Fruit fly (Drosophila melanogaster) whole organism, pupa: ENCODE data around the gene Rpn11.
A peak's percentile ranks its signal among the peaks of the same experiment; 100 is the strongest.

Source experiments
- CG10348 ChIP-seq: fragments of 200-800 bp; sonication (Bioruptor generic); IDR thresholded peaks from 2 replicates; pipeline ENCODE4 v1.3.6; 2022; ENCODE audit warnings: missing biosample characterization, missing genetic modification characterization
- CG12605 ChIP-seq: fragments of 200-800 bp; sonication (Bioruptor generic); IDR thresholded peaks from 2 replicates; pipeline ENCODE4 v1.3.6; 2022; ENCODE audit warnings: missing biosample characterization, missing genetic modification characterization
- CG13204 ChIP-seq: fragments of 200-800 bp; sonication (Bioruptor generic); optimal IDR thresholded peaks from 2 replicates; lab custom pipeline; 2018; ENCODE audit warnings: missing biosample characterization, mild to moderate bottlenecking, missing genetic modification characterization, moderate library complexity
- CG14655 ChIP-seq: fragments of 200-800 bp; sonication (Bioruptor generic); optimal IDR thresholded peaks from 3 replicates; lab custom pipeline; 2017; ENCODE audit warnings: mild to moderate bottlenecking, missing biosample characterization, missing genetic modification reagents, missing genetic modification characterization
- CG15710 ChIP-seq: fragments of 200-800 bp; sonication (Bioruptor generic); optimal IDR thresholded peaks from 2 replicates; lab custom pipeline; 2018; ENCODE audit warnings: missing biosample characterization, mild to moderate bottlenecking, missing genetic modification characterization, moderate library complexity
- CG17806 ChIP-seq: fragments of 200-800 bp; sonication (Bioruptor generic); optimal IDR thresholded peaks from 2 replicates; lab custom pipeline; 2018; ENCODE audit warnings: missing biosample characterization, mild to moderate bottlenecking, missing genetic modification characterization, moderate library complexity
- CG32121 ChIP-seq: fragments of 200-800 bp; sonication (Bioruptor generic); IDR thresholded peaks from 2 replicates; pipeline ENCODE4 v1.3.6; 2022; ENCODE audit warnings: missing biosample characterization, missing genetic modification characterization
- CG34367 ChIP-seq: fragments of 200-800 bp; sonication (Bioruptor generic); optimal IDR thresholded peaks from 2 replicates; lab custom pipeline; 2018; ENCODE audit warnings: missing biosample characterization, mild to moderate bottlenecking, missing genetic modification characterization
- CG4496 ChIP-seq: fragments of 200-800 bp; sonication (Bioruptor generic); IDR thresholded peaks from 3 replicates; pipeline ENCODE4 v1.3.6; 2022; ENCODE audit warnings: missing biosample characterization, missing genetic modification characterization
- CG8159 ChIP-seq: fragments of 200-800 bp; sonication (Bioruptor generic); optimal IDR thresholded peaks from 3 replicates; lab custom pipeline; 2018; ENCODE audit warnings: missing biosample characterization, mild to moderate bottlenecking, missing genetic modification characterization, moderate library complexity
- CG8301 ChIP-seq: fragments of 200-800 bp; sonication (Bioruptor generic); optimal IDR thresholded peaks from 2 replicates; lab custom pipeline; 2018; ENCODE audit warnings: missing biosample characterization, mild to moderate bottlenecking, missing genetic modification characterization
- CG9948 ChIP-seq: fragments of 200-800 bp; sonication (Bioruptor generic); optimal IDR thresholded peaks from 2 replicates; lab custom pipeline; 2018; ENCODE audit warnings: missing biosample characterization, mild to moderate bottlenecking, missing genetic modification characterization, moderate library complexity
- D1 ChIP-seq: fragments of 200-800 bp; sonication (Bioruptor generic); optimal IDR thresholded peaks from 2 replicates; lab custom pipeline; 2018; ENCODE audit warnings: missing biosample characterization, mild to moderate bottlenecking, missing genetic modification characterization, moderate library complexity
- EcR ChIP-seq: fragments of 200-800 bp; sonication (Bioruptor generic); optimal IDR thresholded peaks from 3 replicates; lab custom pipeline; 2019; ENCODE audit warnings: missing biosample characterization, missing genetic modification characterization, mild to moderate bottlenecking, moderate library complexity, missing genetic modification reagents
- Ets98B ChIP-seq: fragments of 200-800 bp; sonication (Bioruptor generic); IDR thresholded peaks from 2 replicates; pipeline ENCODE4 v1.3.6; 2022; ENCODE audit warnings: missing biosample characterization, missing genetic modification characterization
- Pif1A ChIP-seq: fragments of 200-800 bp; sonication (Bioruptor generic); optimal IDR thresholded peaks from 3 replicates; lab custom pipeline; 2016; ENCODE audit warnings: missing biosample characterization, missing genetic modification characterization
- Pif1B ChIP-seq: fragments of 200-800 bp; sonication (Bioruptor generic); optimal IDR thresholded peaks from 3 replicates; lab custom pipeline; 2016; ENCODE audit warnings: missing biosample characterization, missing genetic modification characterization
- Snoo ChIP-seq: fragments of 200-800 bp; sonication (Bioruptor generic); optimal IDR thresholded peaks from 3 replicates; lab custom pipeline; 2017; ENCODE audit warnings: missing biosample characterization, mild to moderate bottlenecking, missing genetic modification characterization, inconsistent platforms
- fd96Ca ChIP-seq: fragments of 200-800 bp; sonication (Bioruptor generic); IDR thresholded peaks from 3 replicates; pipeline ENCODE4 v1.3.6; 2022; ENCODE audit warnings: missing biosample characterization, missing genetic modification characterization
- gl ChIP-seq: fragments of 200-800 bp; sonication (Bioruptor generic); optimal IDR thresholded peaks from 2 replicates; lab custom pipeline; 2018; ENCODE audit warnings: missing biosample characterization, mild to moderate bottlenecking, missing genetic modification characterization
- rn ChIP-seq: fragments of 200-800 bp; sonication (Bioruptor generic); IDR thresholded peaks from 2 replicates; pipeline ENCODE4 v1.3.6; 2022; ENCODE audit warnings: missing biosample characterization, missing genetic modification characterization

Rpn11 gene

DNA sequence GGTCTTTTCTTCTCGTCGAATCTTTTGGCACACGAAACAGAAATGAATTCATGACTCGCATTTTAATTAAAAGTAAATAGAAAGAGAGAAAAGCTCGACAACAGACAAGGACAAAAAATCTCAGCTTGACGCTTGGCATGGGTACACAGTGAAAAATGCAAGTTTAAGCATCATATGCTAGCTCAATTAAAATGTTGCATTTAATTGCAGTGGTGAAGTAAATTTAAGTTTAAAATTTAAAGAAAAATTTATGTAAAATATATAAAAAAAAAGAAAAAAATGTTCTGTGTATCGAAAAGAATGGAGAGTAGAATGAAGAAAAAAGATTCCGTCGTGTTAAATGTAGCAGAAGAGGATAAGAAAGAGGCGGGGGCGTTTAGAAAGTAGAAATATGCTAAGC is 26.0 kb upstream of the Rpn11 start:
- TF ChIP-seq CG32121 (GFP tag; lab: Robert Waterston, UW) (0 out of 2 replicates have a peak, but pooled peaks have one; percentile 29), CG13204 (no peak), CG14655 (GFP tag; lab: Kevin White, UChicago) (peak; percentile 1), CG15710 (peak; percentile 22), CG10348 (no peak), CG8301 (tag; lab: Kevin White, UChicago) (peak; percentile 24), Pif1B (GFP tag; lab: Kevin White, UChicago) (peak; percentile 1), rn (GFP tag; lab: Robert Waterston, UW) (no peak), CG34367 (tag; lab: Kevin White, UChicago) (no peak), Ets98B (peak; percentile 31; the same call in 1 of the 2 replicates), CG8159 (tag; lab: Kevin White, UChicago) (no peak), Snoo (peak; percentile 36), fd96Ca (no peak), CG17806 (tag; lab: Kevin White, UChicago) (peak; percentile 20), CG12605 (GFP tag; lab: Robert Waterston, UW) (no peak), CG4496 (GFP tag; lab: Robert Waterston, UW) (no peak), D1 (no peak), EcR (no peak), Pif1A (GFP tag; lab: Kevin White, UChicago) (peak; percentile 53), gl (tag; lab: Kevin White, UChicago) (no peak), CG9948 (tag; lab: Kevin White, UChicago) (peak; percentile 20)

DNA sequence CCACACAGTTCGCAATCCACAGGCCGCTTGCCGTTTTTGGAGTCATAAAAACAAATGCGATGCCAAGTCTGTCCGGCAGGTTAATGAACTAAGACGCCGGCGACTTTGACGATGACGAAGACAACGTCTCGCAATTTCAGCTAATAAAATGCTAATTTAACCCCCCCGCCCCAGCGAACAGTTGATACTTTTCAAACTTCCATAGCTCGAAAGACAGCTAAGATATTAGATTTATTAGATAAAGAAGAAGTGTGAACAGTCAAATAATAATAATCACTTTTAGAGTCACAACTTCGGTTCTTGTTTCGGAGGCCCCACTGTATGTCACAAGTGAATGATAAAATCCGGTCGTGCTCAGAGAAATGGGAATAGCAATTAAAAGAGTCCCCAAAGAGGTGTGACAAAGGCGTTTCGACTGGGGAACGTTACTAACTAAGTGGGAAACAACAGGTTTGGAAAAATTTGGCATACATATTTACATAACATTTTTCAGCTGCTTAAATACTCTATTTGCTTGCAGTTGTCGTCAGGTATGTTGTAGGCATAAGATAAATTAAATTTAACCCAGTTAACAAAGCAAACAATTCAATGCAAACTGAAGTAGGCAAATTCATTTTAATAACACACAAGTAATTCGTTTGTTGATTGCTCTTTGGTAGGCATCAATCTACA is 25.1 kb upstream of the Rpn11 start:
- no peak for TF ChIP-seq CG10348
- peak; percentile 5 for TF ChIP-seq Pif1A (GFP tag; lab: Kevin White, UChicago)
- TF ChIP-seq rn (GFP tag; lab: Robert Waterston, UW): no peak
- no peak for TF ChIP-seq CG15710
- TF ChIP-seq CG13204: no peak
- no peak for TF ChIP-seq CG12605 (GFP tag; lab: Robert Waterston, UW)
- peak; percentile 5 for TF ChIP-seq EcR
- peak; percentile 14; the same call in 1 of the 2 replicates for TF ChIP-seq CG32121 (GFP tag; lab: Robert Waterston, UW)

DNA sequence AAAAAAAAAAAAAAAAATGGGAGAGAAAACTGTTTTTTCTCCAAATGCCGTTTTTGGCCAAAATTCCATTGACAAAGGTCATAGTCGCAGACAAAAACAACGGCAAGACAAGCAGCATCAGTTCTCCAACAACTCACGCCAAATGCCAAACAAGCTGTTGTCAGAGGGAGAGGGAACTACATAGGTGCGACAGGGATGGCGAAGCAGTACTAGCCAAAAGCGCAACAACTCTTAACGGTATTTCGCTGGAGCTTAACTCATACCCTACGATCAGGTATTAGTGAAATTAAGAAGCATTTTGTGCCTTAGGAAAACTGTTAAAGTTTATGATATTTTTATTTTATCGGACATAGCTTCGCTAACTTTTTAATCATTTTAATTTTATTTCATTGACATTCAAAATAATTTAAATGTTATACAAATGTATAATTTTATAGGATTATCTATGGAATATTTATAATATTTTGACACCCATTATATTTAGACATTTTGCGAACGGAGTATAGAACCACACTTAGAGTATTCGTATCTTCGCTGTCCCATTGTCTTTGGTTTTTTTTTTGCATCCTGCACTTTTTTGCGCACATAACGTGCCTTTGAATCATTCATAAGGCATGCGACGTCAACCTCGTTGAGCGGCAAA is 20.8 kb upstream of the Rpn11 start:
- TF ChIP-seq CG15710 (peak; percentile 87), CG34367 (tag; lab: Kevin White, UChicago) (peak; percentile 80), fd96Ca (peak; percentile 70; the same call in 2 of the 3 replicates), Pif1B (GFP tag; lab: Kevin White, UChicago) (peak; percentile 73), CG10348 (no peak), D1 (peak; percentile 85), rn (GFP tag; lab: Robert Waterston, UW) (no peak; the same call in none of the 2 replicates), Snoo (no peak), CG14655 (GFP tag; lab: Kevin White, UChicago) (peak; percentile 95), CG13204 (peak; percentile 48), CG8159 (tag; lab: Kevin White, UChicago) (peak; percentile 93), CG8301 (tag; lab: Kevin White, UChicago) (peak; percentile 92), CG32121 (GFP tag; lab: Robert Waterston, UW) (peak; percentile 90), CG9948 (tag; lab: Kevin White, UChicago) (peak; percentile 87), gl (tag; lab: Kevin White, UChicago) (peak; percentile 37), CG17806 (tag; lab: Kevin White, UChicago) (peak; percentile 85), Ets98B (peak; percentile 66), CG12605 (GFP tag; lab: Robert Waterston, UW) (peak; percentile 76; the same call in 1 of the 2 replicates), CG4496 (GFP tag; lab: Robert Waterston, UW) (peak; percentile 70; the same call in 1 of the 3 replicates), Pif1A (GFP tag; lab: Kevin White, UChicago) (peak; percentile 67), EcR (peak; percentile 62)

DNA sequence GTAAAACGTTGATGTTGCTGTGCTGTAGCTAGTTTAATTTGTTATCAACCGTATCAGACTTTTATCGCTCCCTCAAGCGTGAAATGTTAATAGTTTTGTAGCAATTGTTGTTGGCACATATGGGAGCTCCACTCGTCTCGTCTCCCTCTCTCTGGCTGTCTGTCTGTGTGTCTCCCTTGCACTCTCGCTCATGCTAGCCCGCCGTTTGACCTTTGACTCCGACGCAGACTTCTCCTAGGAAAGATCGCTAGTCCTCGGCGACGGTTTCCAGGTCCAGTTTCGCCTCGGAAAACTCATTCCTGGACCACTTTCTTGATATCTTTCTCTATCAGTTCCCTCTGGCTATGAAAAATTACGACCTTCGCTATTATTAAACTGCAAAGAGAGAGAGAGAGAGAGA is 19.6 kb upstream of the Rpn11 start:
- TF ChIP-seq fd96Ca (no peak), CG12605 (GFP tag; lab: Robert Waterston, UW) (no peak), Pif1B (GFP tag; lab: Kevin White, UChicago) (no peak)

DNA sequence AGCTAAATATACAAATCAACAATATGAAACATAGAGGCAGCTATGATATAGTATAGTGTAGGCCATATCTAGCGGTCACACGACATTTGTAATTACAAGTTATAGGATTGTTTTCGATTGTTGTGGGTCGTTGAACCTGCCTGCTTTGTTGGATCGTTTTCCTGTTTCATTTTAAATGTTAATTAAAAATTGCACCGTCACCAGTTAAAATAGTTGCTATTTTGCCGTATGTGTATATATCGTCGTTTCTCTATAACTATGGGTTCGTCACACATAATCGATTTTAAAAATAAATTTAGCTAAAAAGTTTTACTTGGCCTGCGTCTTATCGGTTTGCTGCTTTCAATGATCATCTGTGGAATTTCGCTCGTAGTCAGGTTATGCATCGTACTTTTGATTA is 12.8 kb upstream of the Rpn11 start:
- TF ChIP-seq EcR: peak; percentile 34
- TF ChIP-seq CG12605 (GFP tag; lab: Robert Waterston, UW): no peak
- no peak for TF ChIP-seq CG10348
- TF ChIP-seq fd96Ca: no peak
- no peak for TF ChIP-seq Pif1A (GFP tag; lab: Kevin White, UChicago)
- TF ChIP-seq CG9948 (tag; lab: Kevin White, UChicago): no peak
- no peak for TF ChIP-seq CG17806 (tag; lab: Kevin White, UChicago)
- TF ChIP-seq, all 21 proteins: peak for 1
